Worm (Caenorhabditis elegans) whole organism, L4 larva: ENCODE measurements around the gene C09G12.5.

Experiments used
- D1046.2 ChIP-seq: fragments of 200-800 bp; sonication (Bioruptor generic); IDR thresholded peaks from 2 replicates; pipeline ENCODE4 v1.3.6; 2022; ENCODE audit warnings: missing genetic modification characterization, missing compliant biosample characterization
- F49E8.2 ChIP-seq: sonication (generic microtip); optimal IDR thresholded peaks from 2 replicates; lab custom pipeline; 2016; ENCODE audit warnings: missing compliant biosample characterization, mild to moderate bottlenecking, missing genetic modification characterization, borderline replicate concordance
- Y105C5A.15 ChIP-seq: fragments of 200-800 bp; sonication (Bioruptor generic); IDR thresholded peaks from 2 replicates; pipeline ENCODE4 v1.3.6; 2022; ENCODE audit warnings: missing genetic modification characterization, missing compliant biosample characterization
- Y48G9A.11 ChIP-seq: fragments of 200-800 bp; sonication (Bioruptor generic); IDR thresholded peaks from 2 replicates; pipeline ENCODE4 v1.3.6; 2022; ENCODE audit warnings: missing genetic modification reagents, missing genetic modification characterization, missing compliant biosample characterization
- Y5F2A.4 ChIP-seq: fragments of 200-800 bp; sonication (Bioruptor generic); optimal IDR thresholded peaks from 2 replicates; lab custom pipeline; 2018; ENCODE audit warnings: mild to moderate bottlenecking, missing genetic modification characterization, missing compliant biosample characterization
- Y75B8A.6 ChIP-seq: fragments of 200-800 bp; sonication (Bioruptor generic); IDR thresholded peaks from 2 replicates; pipeline ENCODE4 v1.3.6; 2022; ENCODE audit warnings: missing genetic modification reagents, missing genetic modification characterization, missing compliant biosample characterization
- ZK337.2 ChIP-seq: fragments of 200-800 bp; sonication (Bioruptor generic); IDR thresholded peaks from 2 replicates; pipeline ENCODE4 v1.3.6; 2022; ENCODE audit warnings: missing genetic modification reagents, missing genetic modification characterization, missing compliant biosample characterization
- aha-1 ChIP-seq: fragments of 150-350 bp; peaks from one replicate; lab custom pipeline; 2014; ENCODE audit warnings: missing biosample characterization, missing genetic modification characterization
- arid-1 ChIP-seq: fragments of 200-800 bp; sonication (Bioruptor generic); conservative IDR thresholded peaks from 2 replicates; pipeline ENCODE4 v1.3.6; 2022; ENCODE audit warnings: missing genetic modification reagents, missing genetic modification characterization, missing compliant biosample characterization
- attf-4 ChIP-seq: sonication (generic microtip); optimal IDR thresholded peaks from 3 replicates; lab custom pipeline; 2017; ENCODE audit warnings: missing biosample characterization, missing genetic modification characterization
- ceh-32 ChIP-seq: sonication (generic microtip); optimal IDR thresholded peaks from 2 replicates; lab custom pipeline; 2016; ENCODE audit warnings: mild to moderate bottlenecking, missing genetic modification characterization, missing compliant biosample characterization; ENCODE audit not compliant: poor library complexity
- ceh-44 ChIP-seq: fragments of 200-800 bp; sonication (Bioruptor generic); IDR thresholded peaks from 2 replicates; pipeline ENCODE4 v1.3.6; 2022; ENCODE audit warnings: missing genetic modification reagents, missing genetic modification characterization, missing compliant biosample characterization
- ceh-82 ChIP-seq: sonication (generic microtip); optimal IDR thresholded peaks from 2 replicates; lab custom pipeline; 2017; ENCODE audit warnings: missing biosample characterization, missing genetic modification characterization
- ctbp-1 ChIP-seq: fragments of 200-800 bp; sonication (Bioruptor generic); IDR thresholded peaks from 2 replicates; pipeline ENCODE4 v1.3.6; 2022; ENCODE audit warnings: missing genetic modification reagents, missing genetic modification characterization, missing compliant biosample characterization
- daf-12 ChIP-seq: fragments of 150-350 bp; optimal IDR thresholded peaks from 2 replicates; lab custom pipeline; 2014; ENCODE audit warnings: missing biosample characterization, missing genetic modification reagents, missing genetic modification characterization
- daf-19 ChIP-seq: fragments of 200-800 bp; sonication (Bioruptor generic); conservative IDR thresholded peaks from 2 replicates; pipeline ENCODE4 v1.3.6; 2022; ENCODE audit warnings: missing genetic modification characterization, missing compliant biosample characterization
- dmd-9 ChIP-seq: fragments of 200-800 bp; sonication (Bioruptor generic); IDR thresholded peaks from 2 replicates; pipeline ENCODE4 v1.3.6; 2022; ENCODE audit warnings: missing genetic modification reagents, missing genetic modification characterization, missing compliant biosample characterization
- egl-27 ChIP-seq: sonication (generic microtip); optimal IDR thresholded peaks from 3 replicates; lab custom pipeline; 2017; ENCODE audit warnings: missing biosample characterization, missing genetic modification reagents, missing genetic modification characterization
- fkh-10 ChIP-seq: fragments of 150-350 bp; optimal IDR thresholded peaks from 2 replicates; lab custom pipeline; 2014; ENCODE audit warnings: missing biosample characterization, missing genetic modification reagents, missing genetic modification characterization
- hif-1 ChIP-seq, 2 experiments: sonication (generic microtip); optimal IDR thresholded peaks; 2 replicates each; lab custom pipeline; 2016 to 2017; ENCODE audit warnings: missing compliant biosample characterization in 2 of 2, missing genetic modification characterization in 2 of 2, missing genetic modification reagents in 2 of 2, missing genotype in 2 of 2, mild to moderate bottlenecking in 1 of 2
- hmg-1.1 ChIP-seq: fragments of 200-800 bp; sonication (Bioruptor generic); IDR thresholded peaks from 2 replicates; pipeline ENCODE4 v1.3.6; 2022; ENCODE audit warnings: missing genetic modification reagents, missing genetic modification characterization, missing compliant biosample characterization
- jun-1 ChIP-seq: fragments of 150-350 bp; optimal IDR thresholded peaks from 2 replicates; lab custom pipeline; 2014; ENCODE audit warnings: missing biosample characterization, missing genetic modification reagents, missing genetic modification characterization
- lim-7 ChIP-seq: fragments of 200-800 bp; sonication (Bioruptor generic); IDR thresholded peaks from 2 replicates; pipeline ENCODE4 v1.3.6; 2022; ENCODE audit warnings: missing genetic modification characterization, missing compliant biosample characterization
- lin-13 ChIP-seq: fragments of 150-350 bp; optimal IDR thresholded peaks from 2 replicates; lab custom pipeline; 2014; ENCODE audit warnings: missing biosample characterization, missing genetic modification reagents, missing genetic modification characterization
- lin-15B ChIP-seq: fragments of 150-350 bp; sonication (generic microtip); optimal IDR thresholded peaks from 3 replicates; lab custom pipeline; 2014; ENCODE audit warnings: missing biosample characterization, missing genetic modification characterization
- lir-3 ChIP-seq: sonication (generic microtip); optimal IDR thresholded peaks from 2 replicates; lab custom pipeline; 2016; ENCODE audit warnings: mild to moderate bottlenecking, missing genetic modification characterization, missing compliant biosample characterization
- lsy-2 ChIP-seq, 2 experiments: fragments of 150-350 bp in 1 of 2; sonication (generic microtip) in 1 of 2; optimal IDR thresholded peaks; 2 replicates each; lab custom pipeline; 2014 to 2017; ENCODE audit warnings: missing biosample characterization in 2 of 2, missing genetic modification characterization in 2 of 2
- mxl-3 ChIP-seq: fragments of 200-800 bp; sonication (Bioruptor generic); optimal IDR thresholded peaks from 2 replicates; lab custom pipeline; 2018; ENCODE audit warnings: mild to moderate bottlenecking, missing genetic modification characterization, missing compliant biosample characterization
- nhr-25 ChIP-seq: sonication (generic microtip); optimal IDR thresholded peaks from 2 replicates; lab custom pipeline; 2017; ENCODE audit warnings: missing genetic modification characterization, mild to moderate bottlenecking, missing compliant biosample characterization, antibody characterized with exemption, moderate library complexity, borderline replicate concordance; ENCODE audit not compliant: insufficient read depth
- nhr-41 ChIP-seq: fragments of 200-800 bp; sonication (Bioruptor generic); IDR thresholded peaks from 2 replicates; pipeline ENCODE4 v1.3.6; 2022; ENCODE audit warnings: missing genetic modification reagents, missing genetic modification characterization, missing compliant biosample characterization
- nhr-48 ChIP-seq: sonication (generic microtip); optimal IDR thresholded peaks from 2 replicates; lab custom pipeline; 2016; ENCODE audit warnings: mild to moderate bottlenecking, missing genetic modification characterization, missing compliant biosample characterization
- nhr-76 ChIP-seq: fragments of 150-350 bp; optimal IDR thresholded peaks from 2 replicates; lab custom pipeline; 2014; ENCODE audit warnings: missing biosample characterization, missing genetic modification characterization
- pha-4 ChIP-seq, 2 experiments: fragments of 150-350 bp in 1 of 2; fragments of 200-800 bp in 1 of 2; sonication (Bioruptor generic) in 1 of 2; IDR thresholded peaks in 1 of 2; optimal IDR thresholded peaks in 1 of 2; 2 replicates each; pipeline versions ENCODE4 v1.3.6 to Lab custom; 2014 to 2022; ENCODE audit warnings: missing genetic modification characterization in 2 of 2, missing genetic modification reagents in 2 of 2, missing biosample characterization in 1 of 2, missing compliant biosample characterization in 1 of 2
- php-3 ChIP-seq: fragments of 200-800 bp; sonication (Bioruptor generic); IDR thresholded peaks from 2 replicates; pipeline ENCODE4 v1.3.6; 2022; ENCODE audit warnings: missing genetic modification reagents, missing genetic modification characterization, missing compliant biosample characterization
- pqm-1 ChIP-seq: sonication (generic microtip); optimal IDR thresholded peaks from 2 replicates; lab custom pipeline; 2017; ENCODE audit warnings: missing biosample characterization, missing genetic modification characterization
- set-16 ChIP-seq: fragments of 200-800 bp; sonication (Bioruptor generic); IDR thresholded peaks from 2 replicates; pipeline ENCODE4 v1.3.6; 2022; ENCODE audit warnings: missing genetic modification reagents, missing genetic modification characterization, missing compliant biosample characterization
- spr-1 ChIP-seq: sonication (generic microtip); optimal IDR thresholded peaks from 2 replicates; lab custom pipeline; 2016; ENCODE audit warnings: mild to moderate bottlenecking, missing genetic modification characterization, missing compliant biosample characterization
- spr-3 ChIP-seq: fragments of 200-800 bp; sonication (Bioruptor generic); optimal IDR thresholded peaks from 2 replicates; lab custom pipeline; 2018; ENCODE audit warnings: mild to moderate bottlenecking, missing genetic modification characterization, missing compliant biosample characterization
- unc-62 ChIP-seq, 3 experiments: fragments of 150-350 bp in 1 of 3; sonication (generic microtip); optimal IDR thresholded peaks in 2 of 3; peaks in 1 of 3; 1 replicate in 1 of 3; 2 replicates in 2 of 3; lab custom pipeline; 2014 to 2017; ENCODE audit warnings: missing biosample characterization in 3 of 3, missing genetic modification characterization in 3 of 3, missing genetic modification reagents in 3 of 3, missing genotype in 1 of 3
- vab-7 ChIP-seq: fragments of 200-800 bp; sonication (Bioruptor generic); IDR thresholded peaks from 2 replicates; pipeline ENCODE4 v1.3.6; 2022; ENCODE audit warnings: missing genetic modification reagents, missing genetic modification characterization, missing compliant biosample characterization
- zfp-3 ChIP-seq: fragments of 200-800 bp; sonication (Bioruptor generic); conservative IDR thresholded peaks from 2 replicates; pipeline ENCODE4 v1.3.6; 2022; ENCODE audit warnings: missing genetic modification reagents, missing genetic modification characterization, missing compliant biosample characterization
- ztf-11 ChIP-seq: fragments of 150-350 bp; optimal IDR thresholded peaks from 2 replicates; lab custom pipeline; 2014; ENCODE audit warnings: missing biosample characterization, missing genetic modification characterization

C09G12.5 gene

ce11 chrIV:3477124-3477523 is 2.0 kb upstream of the C09G12.5 start, which contains the start of gene srz-69 (continued):
- TF ChIP-seq attf-4 (tag; lab: Kevin White, UChicago) (no peak), aha-1 (no peak)

- no peak for TF ChIP-seq ceh-44 (GFP tag; lab: Robert Waterston, UW)
- TF ChIP-seq ZK337.2 (GFP tag; lab: Robert Waterston, UW) = no peak
- no peak for TF ChIP-seq mxl-3 (GFP tag; lab: Kevin White, UChicago)
- TF ChIP-seq Y75B8A.6 (GFP tag; lab: Robert Waterston, UW) = no peak
- no peak for TF ChIP-seq attf-4 (tag; lab: Kevin White, UChicago)
- TF ChIP-seq nhr-76 = no peak
- TF ChIP-seq D1046.2 (GFP tag; lab: Robert Waterston, UW) = no peak
- no peak for TF ChIP-seq ztf-11 (tag; lab: Kevin White, UChicago)
- TF ChIP-seq jun-1 = no peak
- TF ChIP-seq hif-1 (tag; optimal IDR thresholded peaks at IDR 0.05; lab: Kevin White, UChicago) = no peak
- no peak for TF ChIP-seq pqm-1
- TF ChIP-seq daf-12 (tag; lab: Kevin White, UChicago) = no peak
Observed at ce11 chrIV:3481760-3482159, 2.6 kb downstream of the C09G12.5 start, which contains the start of gene srz-37. Gene srz-37 (minus strand): TSS chrIV:3481860.

- no peak for TF ChIP-seq lin-15B (tag; lab: Kevin White, UChicago)
- peak in 1 of 2 experiments; percentile 96 for TF ChIP-seq unc-62 (GFP tag; optimal IDR thresholded peaks at IDR 0.05 in 1 of 2; lab: Kevin White, UChicago)
- TF ChIP-seq unc-62 (tag; optimal IDR thresholded peaks at IDR 0.05; lab: Kevin White, UChicago) = no peak
- TF ChIP-seq lin-13 (GFP tag; lab: Kevin White, UChicago) = no peak
- no peak for TF ChIP-seq nhr-41 (GFP tag; lab: Robert Waterston, UW)
Observed at ce11 chrIV:3482195-3482959, 3.2 kb downstream of the C09G12.5 start, which contains the start of gene srz-82. Gene srz-82 (plus strand): TSS chrIV:3482895.

ce11 chrIV:3491477-3491876 is 12.3 kb downstream of the C09G12.5 start, which contains the start of gene srz-78:
Gene srz-78 (plus strand): TSS chrIV:3491777.
- TF ChIP-seq Y105C5A.15 (GFP tag; lab: Robert Waterston, UW) (no peak), fkh-10 (GFP tag; lab: Kevin White, UChicago) (no peak), lir-3 (tag; lab: Kevin White, UChicago) (no peak), zfp-3 (no peak), daf-12 (tag; lab: Kevin White, UChicago) (no peak), set-16 (GFP tag; lab: Robert Waterston, UW) (no peak), F49E8.2 (tag; lab: Kevin White, UChicago) (no peak), vab-7 (no peak), egl-27 (tag; lab: Kevin White, UChicago) (no peak), ceh-32 (no peak), ceh-82 (tag; lab: Kevin White, UChicago) (no peak), pqm-1 (no peak), daf-19 (GFP tag; lab: Robert Waterston, UW) (no peak), nhr-48 (tag; lab: Kevin White, UChicago) (no peak), php-3 (GFP tag; lab: Robert Waterston, UW) (no peak), lsy-2 (tag; optimal IDR thresholded peaks at IDR 0.05; lab: Kevin White, UChicago) (no peak)

DNA sequence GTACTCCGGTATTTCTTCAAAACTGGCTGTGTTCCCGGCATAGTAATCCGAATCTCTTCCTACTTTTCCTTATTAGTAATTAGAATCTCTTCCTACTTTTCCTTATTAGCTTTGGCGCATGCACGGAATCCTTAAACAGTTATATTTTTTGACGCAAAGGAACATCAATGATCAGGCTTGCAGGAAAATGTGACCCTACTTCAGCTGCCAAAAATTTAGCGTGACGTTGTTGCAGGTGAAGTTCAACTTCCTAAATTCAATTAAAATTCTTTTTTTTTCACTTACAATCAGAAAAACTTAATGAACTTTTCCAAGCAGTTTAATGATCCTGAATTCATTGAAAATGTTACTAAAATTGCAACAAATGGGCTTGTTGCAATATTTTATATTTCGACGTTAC is 14.2 kb downstream of the C09G12.5 start, which contains the start of gene srz-79:
Gene srz-79, plus strand, starts transcription at position 301 of the 400 bp plus-strand sequence.
- TF ChIP-seq spr-3 (GFP tag; lab: Kevin White, UChicago) (no peak), nhr-48 (tag; lab: Kevin White, UChicago) (no peak), lim-7 (no peak), Y5F2A.4 (GFP tag; lab: Kevin White, UChicago) (no peak), pha-4 (GFP tag; IDR thresholded peaks at IDR 0.05; lab: Robert Waterston, UW) (no peak), pha-4 (tag; optimal IDR thresholded peaks at IDR 0.05; lab: Kevin White, UChicago) (no peak), ctbp-1 (GFP tag; lab: Robert Waterston, UW) (no peak), dmd-9 (GFP tag; lab: Robert Waterston, UW) (no peak), nhr-25 (tag; lab: Kevin White, UChicago) (no peak), hmg-1.1 (GFP tag; lab: Robert Waterston, UW) (no peak), ZK337.2 (GFP tag; lab: Robert Waterston, UW) (no peak), arid-1 (GFP tag; lab: Robert Waterston, UW) (no peak), Y48G9A.11 (no peak), spr-1 (no peak)
